Fruit fly (Drosophila melanogaster) whole organism: ENCODE measurements around the gene CG11693.

Source experiments
- CG8478 ChIP-seq: fragments of >200 bp; optimal IDR thresholded peaks from 2 replicates; lab custom pipeline; 2018; ENCODE audit warnings: inconsistent platforms
- Dll ChIP-seq: fragments of >200 bp; optimal IDR thresholded peaks from 2 replicates; lab custom pipeline; 2017
- EcR ChIP-seq, 2 experiments: fragments of >200 bp; optimal IDR thresholded peaks; 2 replicates each; lab custom pipeline; 2017; ENCODE audit warnings: missing biosample characterization in 2 of 2, missing genetic modification characterization in 2 of 2, missing genetic modification reagents in 2 of 2
- pan ChIP-seq: fragments of >200 bp; optimal IDR thresholded peaks from 2 replicates; lab custom pipeline; 2017
- psq ChIP-seq: fragments of >200 bp; optimal IDR thresholded peaks from 2 replicates; lab custom pipeline; 2017
- usp ChIP-seq: fragments of >200 bp; optimal IDR thresholded peaks from 2 replicates; lab custom pipeline; 2017; ENCODE audit warnings: missing biosample characterization, missing genetic modification characterization, mixed read lengths

The CG11693 gene

dm6 chr3R:8327967-8328789 lies 17.6 kb upstream of the CG11693 start:
- TF ChIP-seq pan (lab: Kevin White, UChicago) = no peak
- TF ChIP-seq CG8478 (lab: Kevin White, UChicago) = no peak

- TF ChIP-seq pan (lab: Kevin White, UChicago) (no peak), usp (GFP tag; lab: Kevin White, UChicago) (no peak)
Measured at dm6 chr3R:8326884-8327283, 16.3 kb upstream of the CG11693 start.

dm6 chr3R:8324016-8324415 lies 13.4 kb upstream of the CG11693 start, which contains the start of gene CG7443:
Gene CG7443 (plus strand): TSS chr3R:8324316.
- no peak for TF ChIP-seq pan (lab: Kevin White, UChicago)
- TF ChIP-seq psq (lab: Kevin White, UChicago) = no peak
- no peak for TF ChIP-seq Dll
- no peak for TF ChIP-seq EcR (GFP tag; optimal IDR thresholded peaks at IDR 0.05; lab: Kevin White, UChicago)

- no peak for TF ChIP-seq pan (lab: Kevin White, UChicago)
- no peak for TF ChIP-seq Dll
- no peak for TF ChIP-seq psq (lab: Kevin White, UChicago)
- no peak for TF ChIP-seq CG8478 (lab: Kevin White, UChicago)
Measured at dm6 chr3R:8321447-8321846, 10.9 kb upstream of the CG11693 start, which contains the start of gene Or85a. Gene Or85a (plus strand): TSS chr3R:8321747.

- TF ChIP-seq psq (lab: Kevin White, UChicago) (no peak), pan (lab: Kevin White, UChicago) (no peak), CG8478 (lab: Kevin White, UChicago) (no peak), EcR (GFP tag; optimal IDR thresholded peaks at IDR 0.05; lab: Kevin White, UChicago) (no peak), usp (GFP tag; lab: Kevin White, UChicago) (no peak), Dll (no peak)
Measured at dm6 chr3R:8317709-8318335, 7.2 kb upstream of the CG11693 start.

dm6 chr3R:8317215-8317614 lies 6.6 kb upstream of the CG11693 start, which contains the start of gene Ctr1B:
Gene Ctr1B (plus strand): TSS chr3R:8317612.
- TF ChIP-seq psq (lab: Kevin White, UChicago) (no peak), EcR (GFP tag; optimal IDR thresholded peaks at IDR 0.05; lab: Kevin White, UChicago) (no peak), pan (lab: Kevin White, UChicago) (no peak), CG8478 (lab: Kevin White, UChicago) (no peak), usp (GFP tag; lab: Kevin White, UChicago) (no peak), Dll (no peak)

- TF ChIP-seq EcR (GFP tag; optimal IDR thresholded peaks at IDR 0.05; lab: Kevin White, UChicago) = no peak
- TF ChIP-seq psq (lab: Kevin White, UChicago) = no peak
Measured at dm6 chr3R:8316344-8317105, 5.9 kb upstream of the CG11693 start, which contains the start of gene Coq2. Gene Coq2 (minus strand): TSS chr3R:8316543.

dm6 chr3R:8313038-8313437 lies 2.5 kb upstream of the CG11693 start, which contains the start of gene CG7483:
Gene CG7483 (plus strand): TSS chr3R:8313208.
- TF ChIP-seq usp (GFP tag; lab: Kevin White, UChicago) (no peak), EcR (GFP tag; optimal IDR thresholded peaks at IDR 0.05; lab: Kevin White, UChicago) (no peak), pan (lab: Kevin White, UChicago) (no peak), psq (lab: Kevin White, UChicago) (no peak), Dll (no peak), CG8478 (lab: Kevin White, UChicago) (no peak)

dm6 chr3R:8312037-8312436 lies 1.5 kb upstream of the CG11693 start, which contains the start of the genes CG11694 and CG11698:
Gene CG11694 (minus strand): TSS chr3R:8312137.
Gene CG11698 (plus strand): TSS chr3R:8312188.
- TF ChIP-seq pan (lab: Kevin White, UChicago) (no peak), EcR (GFP tag; optimal IDR thresholded peaks at IDR 0.05; lab: Kevin White, UChicago) (no peak), CG8478 (lab: Kevin White, UChicago) (no peak), usp (GFP tag; lab: Kevin White, UChicago) (no peak), Dll (no peak), psq (lab: Kevin White, UChicago) (no peak)

dm6 chr3R:8308515-8308959 lies 2.0 kb downstream of the CG11693 start, which contains the start of gene tex:
Gene tex (minus strand): TSS chr3R:8308645.
- TF ChIP-seq usp (GFP tag; lab: Kevin White, UChicago) (no peak), EcR (GFP tag; optimal IDR thresholded peaks at IDR 0.05; lab: Kevin White, UChicago) (no peak), Dll (no peak)

dm6 chr3R:8307283-8307682 lies 3.3 kb downstream of the CG11693 start:
- TF ChIP-seq Dll = no peak
- no peak for TF ChIP-seq psq (lab: Kevin White, UChicago)
- TF ChIP-seq usp (GFP tag; lab: Kevin White, UChicago) = no peak
- no peak for TF ChIP-seq CG8478 (lab: Kevin White, UChicago)
- TF ChIP-seq pan (lab: Kevin White, UChicago) = no peak
- no peak for TF ChIP-seq EcR (GFP tag; optimal IDR thresholded peaks at IDR 0.05; lab: Kevin White, UChicago)
